Fruit fly (Drosophila melanogaster): ENCODE results near the gene aurA.
A peak's percentile ranks its signal among the peaks of the same experiment; 100 is the strongest.

The aurA gene

DNA sequence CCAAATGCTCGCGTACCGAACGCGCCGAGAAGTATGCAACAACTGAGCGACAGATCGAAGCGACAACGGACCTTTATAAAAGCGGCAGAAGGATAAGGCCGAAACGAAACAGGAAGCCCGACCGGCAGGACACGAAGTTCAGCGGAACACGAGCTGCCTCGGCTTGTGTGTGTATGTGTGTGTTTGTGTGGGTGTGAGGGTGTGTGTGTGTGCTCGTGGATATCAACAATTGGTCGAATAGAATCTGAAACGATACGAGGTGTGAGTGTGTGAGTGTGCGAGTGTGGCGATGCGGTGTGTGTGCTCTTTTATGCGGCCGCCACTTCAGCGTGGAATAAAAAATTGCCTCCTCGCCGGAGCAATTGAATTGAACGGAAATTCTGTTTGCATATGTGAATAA, 42.5 kb downstream of the aurA start, which contains the start of gene Tk (continued):
- TF ChIP-seq bigmax (GFP tag; optimal IDR thresholded peaks at IDR 0.05) (no peak), Mad (GFP tag; optimal IDR thresholded peaks at IDR 0.05) (no peak), bowl (GFP tag; IDR thresholded peaks at IDR 0.05) (no peak), esg (GFP tag; conservative IDR thresholded peaks at IDR 0.05) (no peak), CG30431 (GFP tag; optimal IDR thresholded peaks at IDR 0.05) (no peak), scrt (GFP tag; optimal IDR thresholded peaks at IDR 0.05) (peak; percentile 51)

dm6 chr3R:12006417-12006816, 43.5 kb downstream of the aurA start:
- no peak for TF ChIP-seq tap (tag; optimal IDR thresholded peaks at IDR 0.05)
- TF ChIP-seq CG12744 (GFP tag; optimal IDR thresholded peaks at IDR 0.05), result no peak
- peak; percentile 87 for TF ChIP-seq gcm (GFP tag; optimal IDR thresholded peaks at IDR 0.05)
- TF ChIP-seq CG11456 (GFP tag; IDR thresholded peaks at IDR 0.05), result 0 out of 3 replicates have a peak, but pooled peaks have one; percentile 25
- 0 out of 2 replicates have a peak, but pooled peaks have one; percentile 12 for TF ChIP-seq bowl (GFP tag; IDR thresholded peaks at IDR 0.05)
- TF ChIP-seq nerfin-2 (GFP tag; IDR thresholded peaks at IDR 0.05; ENCODE audit: partially characterized antibody), result no peak
- no peak for TF ChIP-seq bbx (GFP tag; IDR thresholded peaks at IDR 0.05; ENCODE audit: partially characterized antibody)
- TF ChIP-seq CG34422 (GFP tag; IDR thresholded peaks at IDR 0.05), result no peak
- no peak for TF ChIP-seq Antp (GFP tag; optimal IDR thresholded peaks at IDR 0.05)
- no peak for TF ChIP-seq CG1024 (GFP tag; IDR thresholded peaks at IDR 0.05)
- no peak for TF ChIP-seq CG12299 (tag; optimal IDR thresholded peaks at IDR 0.05)
- 0 out of 3 replicates have a peak, but pooled peaks have one; percentile 56 for TF ChIP-seq CG2199 (GFP tag; IDR thresholded peaks at IDR 0.05)
- TF ChIP-seq CG12219 (GFP tag; optimal IDR thresholded peaks at IDR 0.05), result no peak
- no peak for TF ChIP-seq CG16779 (GFP tag; IDR thresholded peaks at IDR 0.05)
- TF ChIP-seq Nf-YB (GFP tag; optimal IDR thresholded peaks at IDR 0.05), result no peak
- TF ChIP-seq crol (GFP tag; IDR thresholded peaks at IDR 0.05), result peak; percentile 45
- TF ChIP-seq ash1 (GFP tag; optimal IDR thresholded peaks at IDR 0.05), result no peak

dm6 chr3R:12010202-12010824, 47.4 kb downstream of the aurA start, which contains the start of the genes KLHL18 and GCC185:
Gene KLHL18, minus strand, starts transcription at chr3R:12010434.
Gene GCC185, plus strand, starts transcription at chr3R:12010772.
- TF ChIP-seq Tbp (GFP tag; optimal IDR thresholded peaks at IDR 0.05), result no peak
- peak; percentile 41 for TF ChIP-seq CG17359 (tag; optimal IDR thresholded peaks at IDR 0.05)
- peak; percentile 6 for TF ChIP-seq CG3838 (GFP tag; optimal IDR thresholded peaks at IDR 0.05)
- TF ChIP-seq Fer3 (tag; optimal IDR thresholded peaks at IDR 0.05), result peak; percentile 59
- TF ChIP-seq Spps (tag; optimal IDR thresholded peaks at IDR 0.05), result peak; percentile 45
- TF ChIP-seq gem (tag; optimal IDR thresholded peaks at IDR 0.05), result peak; percentile 86
- no peak for TF ChIP-seq seq (GFP tag; IDR thresholded peaks at IDR 0.05)
- TF ChIP-seq CG14860 (GFP tag; IDR thresholded peaks at IDR 0.05; ENCODE audit: partially characterized antibody), result peak; percentile 84
- TF ChIP-seq fru (optimal IDR thresholded peaks at IDR 0.05), result no peak
- TF ChIP-seq crp (GFP tag; optimal IDR thresholded peaks at IDR 0.05), result peak; percentile 97 to 98
- no peak for TF ChIP-seq Eip74EF (GFP tag; optimal IDR thresholded peaks at IDR 0.05)
- TF ChIP-seq CG32772 (GFP tag; IDR thresholded peaks at IDR 0.05), result peak; percentile 79
- peak; percentile 11 for TF ChIP-seq schlank (tag; optimal IDR thresholded peaks at IDR 0.05)
- no peak for TF ChIP-seq org-1 (GFP tag; optimal IDR thresholded peaks at IDR 0.05)
- TF ChIP-seq CG10543 (GFP tag; optimal IDR thresholded peaks at IDR 0.05), result peak; percentile 75
- TF ChIP-seq dm (GFP tag; optimal IDR thresholded peaks at IDR 0.05), result peak; percentile 20
- no peak for TF ChIP-seq CG18011 (GFP tag; optimal IDR thresholded peaks at IDR 0.05)
- TF ChIP-seq onecut (GFP tag; IDR thresholded peaks at IDR 0.05), result no peak
- TF ChIP-seq CG6683 (GFP tag; optimal IDR thresholded peaks at IDR 0.05), result peak; percentile 27
- TF ChIP-seq bowl (GFP tag; IDR thresholded peaks at IDR 0.05), result no peak
- TF ChIP-seq CG15601 (tag; optimal IDR thresholded peaks at IDR 0.05), result peak; percentile 92
- peak; percentile 74 for TF ChIP-seq CG6791 (GFP tag; IDR thresholded peaks at IDR 0.05; ENCODE audit: partially characterized antibody)
- peak; percentile 78 for TF ChIP-seq sisA (GFP tag; IDR thresholded peaks at IDR 0.05)
- peak; percentile 65 for TF ChIP-seq kay (GFP tag; optimal IDR thresholded peaks at IDR 0.05)
- peak; percentile 63 for TF ChIP-seq vfl (GFP tag; optimal IDR thresholded peaks at IDR 0.05)
- TF ChIP-seq yki (optimal IDR thresholded peaks at IDR 0.05), result no peak
- peak; percentile 53 for TF ChIP-seq MESR4 (GFP tag; optimal IDR thresholded peaks at IDR 0.05)
